Fruit fly (Drosophila melanogaster): ENCODE data around the gene CG7248.
A peak's percentile ranks its signal among the peaks of the same experiment; 100 is the strongest.

The CG7248 gene

DNA sequence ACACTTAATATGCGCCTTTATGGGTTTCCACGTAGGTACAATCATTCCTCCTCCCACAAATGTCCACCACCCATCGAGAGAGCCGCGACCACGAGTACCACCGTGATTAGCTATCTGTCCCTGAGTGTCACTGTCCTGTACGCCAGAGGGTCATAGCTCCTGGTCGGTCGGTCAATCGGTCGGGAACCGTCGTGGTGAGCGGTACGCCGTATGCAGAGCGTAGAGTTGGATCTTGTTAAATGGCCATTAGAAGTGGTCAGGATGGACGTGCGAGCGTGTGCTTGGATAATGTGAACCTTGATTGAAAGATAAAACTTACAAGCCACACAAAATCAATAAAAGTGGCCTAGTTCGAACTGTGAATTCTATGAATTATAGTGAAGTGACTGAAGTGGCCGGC is 30.7 kb downstream of the CG7248 start, which contains the start of gene CG6938:
TSS of gene CG6938 (plus strand) at position 301 of the 400 bp plus-strand sequence.
- no peak for TF ChIP-seq gl (tag; optimal IDR thresholded peaks at IDR 0.05)
- no peak for TF ChIP-seq CG17806 (tag; optimal IDR thresholded peaks at IDR 0.05)
- no peak for TF ChIP-seq Pif1A (GFP tag; optimal IDR thresholded peaks at IDR 0.05)
- TF ChIP-seq Ets98B (GFP tag; IDR thresholded peaks at IDR 0.05), result no peak
- no peak for TF ChIP-seq CG8301 (tag; optimal IDR thresholded peaks at IDR 0.05)
- TF ChIP-seq CG9948 (tag; optimal IDR thresholded peaks at IDR 0.05), result no peak
- TF ChIP-seq D1 (tag; optimal IDR thresholded peaks at IDR 0.05), result no peak
- TF ChIP-seq CG12605 (GFP tag; IDR thresholded peaks at IDR 0.05), result no peak
- TF ChIP-seq fd96Ca (GFP tag; IDR thresholded peaks at IDR 0.05), result no peak
- TF ChIP-seq CG14655 (GFP tag; optimal IDR thresholded peaks at IDR 0.05), result no peak
- TF ChIP-seq CG13204 (GFP tag; optimal IDR thresholded peaks at IDR 0.05), result no peak
- no peak for TF ChIP-seq Pif1B (GFP tag; optimal IDR thresholded peaks at IDR 0.05)
- TF ChIP-seq EcR (GFP tag; optimal IDR thresholded peaks at IDR 0.05), result no peak
- no peak for TF ChIP-seq CG4496 (GFP tag; IDR thresholded peaks at IDR 0.05)
- no peak for TF ChIP-seq Snoo (tag; optimal IDR thresholded peaks at IDR 0.05)
- TF ChIP-seq CG8159 (tag; optimal IDR thresholded peaks at IDR 0.05), result no peak

DNA sequence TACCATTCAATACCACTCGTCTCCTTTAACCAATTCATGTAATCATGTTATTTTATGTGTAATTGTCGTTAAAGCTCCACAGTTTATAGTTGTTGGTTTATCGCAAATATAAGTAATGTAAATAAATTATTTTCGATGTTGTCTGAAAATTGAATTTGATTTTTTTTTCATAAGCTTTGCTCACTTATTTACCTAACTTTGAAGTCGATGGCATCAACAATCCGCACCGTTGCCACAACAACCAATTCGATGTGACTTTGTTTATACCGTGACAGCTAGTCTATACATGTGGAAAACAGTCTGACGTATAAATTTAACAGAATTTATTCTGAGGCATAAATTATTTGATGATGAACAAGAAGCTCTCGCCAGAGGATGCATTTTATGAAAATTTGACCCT is 36.6 kb downstream of the CG7248 start, which contains the start of gene CG6931:
TSS of gene CG6931 (plus strand) at position 301 of the 400 bp plus-strand sequence.
- TF ChIP-seq Pif1A (GFP tag; optimal IDR thresholded peaks at IDR 0.05), result no peak
- TF ChIP-seq rn (GFP tag; IDR thresholded peaks at IDR 0.05), result no peak
- no peak for TF ChIP-seq Pif1B (GFP tag; optimal IDR thresholded peaks at IDR 0.05)
- TF ChIP-seq gl (tag; optimal IDR thresholded peaks at IDR 0.05), result no peak
- no peak for TF ChIP-seq CG32121 (GFP tag; IDR thresholded peaks at IDR 0.05)
- no peak for TF ChIP-seq Snoo (tag; optimal IDR thresholded peaks at IDR 0.05)
- TF ChIP-seq CG4496 (GFP tag; IDR thresholded peaks at IDR 0.05), result no peak
- no peak for TF ChIP-seq CG15710 (tag; optimal IDR thresholded peaks at IDR 0.05)
- TF ChIP-seq CG12605 (GFP tag; IDR thresholded peaks at IDR 0.05), result no peak

dm6 chr3L:11992960-11993359 is 39.1 kb downstream of the CG7248 start, which contains the start of gene viaf:
Gene viaf, minus strand, starts transcription at chr3L:11993179.
- TF ChIP-seq Pif1A (GFP tag; optimal IDR thresholded peaks at IDR 0.05) (no peak), Ets98B (GFP tag; IDR thresholded peaks at IDR 0.05) (peak; percentile 45)

dm6 chr3L:11997959-11998358 is 44.1 kb downstream of the CG7248 start, which contains the start of gene Grip163:
Gene Grip163, minus strand, starts transcription at chr3L:11998138.
- TF ChIP-seq gl (tag; optimal IDR thresholded peaks at IDR 0.05) (no peak), CG12605 (GFP tag; IDR thresholded peaks at IDR 0.05) (no peak), EcR (GFP tag; optimal IDR thresholded peaks at IDR 0.05) (no peak), CG13204 (GFP tag; optimal IDR thresholded peaks at IDR 0.05) (no peak)

- TF ChIP-seq D1 (tag; optimal IDR thresholded peaks at IDR 0.05) (no peak), rn (GFP tag; IDR thresholded peaks at IDR 0.05) (peak; percentile 33; the same call in 1 of the 2 replicates), fd96Ca (GFP tag; IDR thresholded peaks at IDR 0.05) (peak; percentile 65; the same call in 2 of the 3 replicates), Snoo (tag; optimal IDR thresholded peaks at IDR 0.05) (no peak), CG32121 (GFP tag; IDR thresholded peaks at IDR 0.05) (peak; percentile 44; the same call in 1 of the 2 replicates), Ets98B (GFP tag; IDR thresholded peaks at IDR 0.05) (peak; percentile 54; the same call in 1 of the 2 replicates), CG4496 (GFP tag; IDR thresholded peaks at IDR 0.05) (0 out of 3 replicates have a peak, but pooled peaks have one; percentile 29), CG15710 (tag; optimal IDR thresholded peaks at IDR 0.05) (peak; percentile 50), CG12605 (GFP tag; IDR thresholded peaks at IDR 0.05) (no peak), CG9948 (tag; optimal IDR thresholded peaks at IDR 0.05) (peak; percentile 20)
Measured at dm6 chr3L:12002321-12003248, 48.7 kb downstream of the CG7248 start, which contains the start of the genes Pop2 and CG6928. Gene Pop2, minus strand, starts transcription at chr3L:12002915. Gene CG6928, plus strand, starts transcription at chr3L:12003155.

- no peak for TF ChIP-seq CG9948 (tag; optimal IDR thresholded peaks at IDR 0.05)
- peak; percentile 51 for TF ChIP-seq EcR (GFP tag; optimal IDR thresholded peaks at IDR 0.05)
- no peak for TF ChIP-seq Pif1A (GFP tag; optimal IDR thresholded peaks at IDR 0.05)
- TF ChIP-seq Ets98B (GFP tag; IDR thresholded peaks at IDR 0.05), result no peak
- TF ChIP-seq CG8159 (tag; optimal IDR thresholded peaks at IDR 0.05), result no peak
Measured at dm6 chr3L:12003457-12003856, 49.6 kb downstream of the CG7248 start.

DNA sequence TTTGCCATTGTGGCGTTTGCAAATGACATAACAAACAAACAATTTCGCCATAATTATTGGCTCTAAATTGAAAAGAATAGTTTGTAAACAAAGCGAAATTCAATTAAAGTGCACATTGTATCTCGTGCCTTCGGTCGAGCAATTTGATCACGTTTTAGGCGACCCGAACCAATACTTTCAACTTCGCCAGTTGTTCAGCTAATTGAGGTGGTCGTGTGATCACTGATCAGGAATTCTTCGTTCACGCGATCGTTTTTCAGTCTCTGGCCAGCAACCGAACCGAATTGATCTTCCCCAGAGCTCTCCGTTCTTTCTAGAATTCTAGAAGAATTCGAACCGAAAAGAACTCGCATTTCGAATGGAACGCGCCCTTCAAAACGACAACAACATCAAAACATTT is 50.3 kb downstream of the CG7248 start:
- TF ChIP-seq CG14655 (GFP tag; optimal IDR thresholded peaks at IDR 0.05) (no peak), gl (tag; optimal IDR thresholded peaks at IDR 0.05) (no peak), CG32121 (GFP tag; IDR thresholded peaks at IDR 0.05) (no peak)

All from whole organism, pupa.